Worm (Caenorhabditis elegans) whole organism, mixed stage, embryonic: ENCODE measurements around the gene F14B8.4.

Source experiments
- elt-3 ChIP-seq: fragments of 150-350 bp; optimal IDR thresholded peaks from 2 replicates; lab custom pipeline; 2014; ENCODE audit warnings: missing biosample characterization, missing genetic modification characterization
- lin-13 ChIP-seq: fragments of 150-350 bp; optimal IDR thresholded peaks from 2 replicates; lab custom pipeline; 2014; ENCODE audit warnings: missing biosample characterization, missing genetic modification characterization
- mab-5 ChIP-seq: fragments of 150-350 bp; optimal IDR thresholded peaks from 2 replicates; lab custom pipeline; 2014; ENCODE audit warnings: missing biosample characterization, missing genetic modification characterization
- nhr-28 ChIP-seq: fragments of 150-350 bp; optimal IDR thresholded peaks from 2 replicates; lab custom pipeline; 2014; ENCODE audit warnings: missing biosample characterization, missing genetic modification characterization
- snpc-4 ChIP-seq: fragments of 150-350 bp; optimal IDR thresholded peaks from 2 replicates; lab custom pipeline; 2014; ENCODE audit warnings: missing biosample characterization, missing genetic modification characterization
- sptf-1 ChIP-seq: sonication (generic microtip); optimal IDR thresholded peaks from 2 replicates; lab custom pipeline; 2017; ENCODE audit warnings: mild to moderate bottlenecking, missing genetic modification characterization, moderate library complexity, missing compliant biosample characterization

DNA sequence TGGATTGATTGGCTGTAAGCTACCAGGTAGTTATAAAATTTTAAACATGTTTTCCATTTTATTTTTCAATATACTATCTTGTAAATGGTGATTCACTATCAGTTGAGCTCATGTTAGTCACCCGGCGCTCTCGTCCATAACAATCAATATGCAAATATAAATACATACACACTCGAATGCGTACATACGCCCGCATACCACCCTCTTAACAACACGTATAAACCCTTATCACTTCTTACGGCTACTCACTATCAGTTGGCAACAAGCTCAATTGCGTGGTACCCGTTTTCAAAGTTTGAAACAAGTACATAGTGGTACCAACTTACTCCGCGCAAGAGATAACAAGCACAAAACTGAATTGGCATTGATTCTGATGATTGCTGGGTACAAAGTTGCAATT is 27.2 kb upstream of the F14B8.4 start:
- no peak for TF ChIP-seq sptf-1 (tag; lab: Kevin White, UChicago)
- TF ChIP-seq lin-13 (tag; lab: Kevin White, UChicago): no peak
- TF ChIP-seq elt-3 (tag; lab: Kevin White, UChicago): no peak
- no peak for TF ChIP-seq snpc-4 (tag; lab: Kevin White, UChicago)
- TF ChIP-seq mab-5 (tag; lab: Kevin White, UChicago): no peak
- no peak for TF ChIP-seq nhr-28 (tag; lab: Kevin White, UChicago)
